Fruit fly (Drosophila melanogaster): Measurements from ENCODE around the gene Dup99B.
A peak's percentile ranks its signal among the peaks of the same experiment; 100 is the strongest.

Dup99B gene

DNA sequence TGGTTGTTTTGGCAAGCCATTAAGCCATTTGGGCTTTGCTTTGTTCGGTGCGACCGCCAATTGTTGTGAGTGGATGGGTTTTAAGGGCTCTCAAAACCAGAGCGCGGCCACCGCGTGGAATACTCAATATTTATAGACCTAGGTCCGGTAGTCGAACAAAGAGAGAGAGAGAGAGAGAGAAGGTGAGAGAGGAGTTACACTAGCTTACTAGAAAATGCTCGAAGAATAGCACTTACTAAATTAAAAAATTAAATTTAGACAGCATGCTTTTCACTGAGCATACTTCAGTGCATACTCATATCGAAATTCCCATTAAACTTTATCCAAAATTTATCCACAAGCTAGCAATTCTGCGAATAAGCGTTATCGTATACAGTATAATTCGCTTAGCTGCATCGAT lies 44.9 kb upstream of the Dup99B start:
- TF ChIP-seq Ets98B (GFP tag; IDR thresholded peaks at IDR 0.05), result no peak
- TF ChIP-seq CG9948 (tag; optimal IDR thresholded peaks at IDR 0.05), result no peak
- TF ChIP-seq gl (tag; optimal IDR thresholded peaks at IDR 0.05), result no peak
- TF ChIP-seq Pif1A (GFP tag; optimal IDR thresholded peaks at IDR 0.05), result no peak
- peak; percentile 20 for TF ChIP-seq CG15710 (tag; optimal IDR thresholded peaks at IDR 0.05)
- TF ChIP-seq CG34367 (tag; optimal IDR thresholded peaks at IDR 0.05), result peak; percentile 3
- no peak for TF ChIP-seq CG13204 (GFP tag; optimal IDR thresholded peaks at IDR 0.05)
- peak; percentile 24 for TF ChIP-seq CG8159 (tag; optimal IDR thresholded peaks at IDR 0.05)

DNA sequence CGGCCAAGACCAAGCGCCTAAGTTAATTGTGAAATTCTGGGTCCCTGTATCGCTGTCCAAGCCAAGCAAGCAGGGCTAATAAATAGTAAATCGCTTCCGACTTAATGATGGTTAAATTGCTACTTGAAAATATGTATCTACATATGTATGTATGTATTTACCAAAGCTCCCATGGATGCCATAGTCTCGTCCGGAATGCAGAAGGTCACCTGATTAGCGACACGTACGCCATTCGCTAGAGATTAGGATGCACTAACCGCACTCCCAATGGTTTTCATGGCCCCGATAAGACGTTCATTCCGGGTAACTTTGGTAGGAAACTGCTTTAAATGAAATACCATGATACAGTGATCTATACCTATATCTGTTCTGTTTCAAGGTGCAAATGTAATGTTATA lies 43.6 kb upstream of the Dup99B start:
- no peak for TF ChIP-seq Pif1B (GFP tag; optimal IDR thresholded peaks at IDR 0.05)
- no peak for TF ChIP-seq Snoo (tag; optimal IDR thresholded peaks at IDR 0.05)
- no peak for TF ChIP-seq Ets98B (GFP tag; IDR thresholded peaks at IDR 0.05)
- TF ChIP-seq EcR (GFP tag; optimal IDR thresholded peaks at IDR 0.05), result no peak
- TF ChIP-seq Pif1A (GFP tag; optimal IDR thresholded peaks at IDR 0.05), result no peak
- TF ChIP-seq CG13204 (GFP tag; optimal IDR thresholded peaks at IDR 0.05), result no peak
- TF ChIP-seq rn (GFP tag; IDR thresholded peaks at IDR 0.05), result no peak
- no peak for TF ChIP-seq CG32121 (GFP tag; IDR thresholded peaks at IDR 0.05)
- TF ChIP-seq CG9948 (tag; optimal IDR thresholded peaks at IDR 0.05), result no peak
- no peak for TF ChIP-seq CG14655 (GFP tag; optimal IDR thresholded peaks at IDR 0.05)
- no peak for TF ChIP-seq CG12605 (GFP tag; IDR thresholded peaks at IDR 0.05)
- no peak for TF ChIP-seq gl (tag; optimal IDR thresholded peaks at IDR 0.05)

DNA sequence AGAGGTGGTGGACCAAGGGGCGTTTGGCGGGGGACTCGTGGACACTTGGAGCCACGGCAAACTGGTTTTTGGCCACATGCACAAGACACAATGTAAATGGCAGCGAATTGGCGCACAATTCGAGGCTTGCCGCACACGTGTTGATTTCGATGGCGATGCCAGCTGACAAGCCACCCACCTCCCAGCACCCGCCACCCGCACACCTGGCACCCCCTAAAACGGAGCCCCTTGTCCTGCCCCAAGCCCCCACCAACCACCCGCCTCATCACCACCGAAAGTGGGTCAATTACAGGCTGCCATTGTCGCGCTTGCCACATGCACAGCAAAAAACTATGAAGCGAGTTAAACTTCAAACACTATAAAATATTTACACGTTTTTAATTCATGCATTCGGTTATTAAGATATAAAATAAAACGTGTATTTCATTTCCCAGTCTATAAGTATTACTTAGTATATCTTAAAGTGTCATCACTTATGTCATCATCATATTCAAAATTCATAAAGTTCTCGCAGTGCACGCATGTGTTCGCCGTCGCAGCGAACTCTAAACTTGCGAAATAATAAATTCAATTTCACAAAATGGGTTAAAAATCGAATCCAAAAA lies 43.1 kb upstream of the Dup99B start:
- no peak for TF ChIP-seq gl (tag; optimal IDR thresholded peaks at IDR 0.05)
- TF ChIP-seq CG4496 (GFP tag; IDR thresholded peaks at IDR 0.05), result peak; percentile 84
- peak; percentile 83 for TF ChIP-seq CG32121 (GFP tag; IDR thresholded peaks at IDR 0.05)
- TF ChIP-seq CG8301 (tag; optimal IDR thresholded peaks at IDR 0.05), result peak; percentile 61
- peak; percentile 35 for TF ChIP-seq Snoo (tag; optimal IDR thresholded peaks at IDR 0.05)
- no peak for TF ChIP-seq D1 (tag; optimal IDR thresholded peaks at IDR 0.05)
- TF ChIP-seq CG13204 (GFP tag; optimal IDR thresholded peaks at IDR 0.05), result no peak
- TF ChIP-seq CG9948 (tag; optimal IDR thresholded peaks at IDR 0.05), result peak; percentile 50
- TF ChIP-seq CG8159 (tag; optimal IDR thresholded peaks at IDR 0.05), result peak; percentile 57
- TF ChIP-seq EcR (GFP tag; optimal IDR thresholded peaks at IDR 0.05), result no peak
- TF ChIP-seq CG14655 (GFP tag; optimal IDR thresholded peaks at IDR 0.05), result peak; percentile 38
- peak; percentile 18 for TF ChIP-seq CG34367 (tag; optimal IDR thresholded peaks at IDR 0.05)
- peak; percentile 66 for TF ChIP-seq CG12605 (GFP tag; IDR thresholded peaks at IDR 0.05)
- TF ChIP-seq CG10348 (GFP tag; IDR thresholded peaks at IDR 0.05), result 0 out of 2 replicates have a peak, but pooled peaks have one; percentile 41
- TF ChIP-seq CG15710 (tag; optimal IDR thresholded peaks at IDR 0.05), result peak; percentile 24
- peak; percentile 61; the same call in 2 of the 3 replicates for TF ChIP-seq fd96Ca (GFP tag; IDR thresholded peaks at IDR 0.05)
- peak; percentile 80 for TF ChIP-seq Ets98B (GFP tag; IDR thresholded peaks at IDR 0.05)
- peak; percentile 19 for TF ChIP-seq Pif1B (GFP tag; optimal IDR thresholded peaks at IDR 0.05)
- TF ChIP-seq CG17806 (tag; optimal IDR thresholded peaks at IDR 0.05), result peak; percentile 46
- TF ChIP-seq Pif1A (GFP tag; optimal IDR thresholded peaks at IDR 0.05), result peak; percentile 60
- TF ChIP-seq rn (GFP tag; IDR thresholded peaks at IDR 0.05), result peak; percentile 58

DNA sequence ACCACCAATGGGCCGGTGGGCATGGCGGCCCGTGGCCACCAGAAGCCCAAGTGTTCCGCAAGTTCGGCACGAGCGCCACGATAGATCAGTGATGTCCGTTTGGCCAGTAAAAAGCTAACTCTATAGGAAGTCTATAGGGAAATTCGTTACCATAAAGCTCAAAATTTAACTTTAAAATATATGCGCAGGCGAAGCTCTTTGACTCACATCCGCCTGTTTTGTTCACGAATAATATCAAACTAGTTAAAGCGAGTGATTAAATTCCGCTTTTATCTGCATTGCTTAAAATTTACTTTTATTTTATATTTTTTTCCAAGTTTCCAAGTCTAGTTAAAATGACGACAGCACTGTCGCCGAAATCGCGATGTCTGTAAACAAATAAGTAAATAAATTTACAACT lies 42.5 kb upstream of the Dup99B start:
- TF ChIP-seq CG4496 (GFP tag; IDR thresholded peaks at IDR 0.05) (peak; percentile 71), CG15710 (tag; optimal IDR thresholded peaks at IDR 0.05) (peak; percentile 38), CG14655 (GFP tag; optimal IDR thresholded peaks at IDR 0.05) (peak; percentile 63), fd96Ca (GFP tag; IDR thresholded peaks at IDR 0.05) (peak; percentile 72), CG8159 (tag; optimal IDR thresholded peaks at IDR 0.05) (peak; percentile 53), Ets98B (GFP tag; IDR thresholded peaks at IDR 0.05) (peak; percentile 38), D1 (tag; optimal IDR thresholded peaks at IDR 0.05) (peak; percentile 10), Pif1B (GFP tag; optimal IDR thresholded peaks at IDR 0.05) (peak; percentile 47), CG32121 (GFP tag; IDR thresholded peaks at IDR 0.05) (peak; percentile 37), CG34367 (tag; optimal IDR thresholded peaks at IDR 0.05) (no peak), CG17806 (tag; optimal IDR thresholded peaks at IDR 0.05) (peak; percentile 42), gl (tag; optimal IDR thresholded peaks at IDR 0.05) (no peak), EcR (GFP tag; optimal IDR thresholded peaks at IDR 0.05) (no peak), Snoo (tag; optimal IDR thresholded peaks at IDR 0.05) (peak; percentile 5), CG8301 (tag; optimal IDR thresholded peaks at IDR 0.05) (peak; percentile 55), Pif1A (GFP tag; optimal IDR thresholded peaks at IDR 0.05) (no peak), CG10348 (GFP tag; IDR thresholded peaks at IDR 0.05) (no peak), CG13204 (GFP tag; optimal IDR thresholded peaks at IDR 0.05) (no peak), CG9948 (tag; optimal IDR thresholded peaks at IDR 0.05) (peak; percentile 34)

DNA sequence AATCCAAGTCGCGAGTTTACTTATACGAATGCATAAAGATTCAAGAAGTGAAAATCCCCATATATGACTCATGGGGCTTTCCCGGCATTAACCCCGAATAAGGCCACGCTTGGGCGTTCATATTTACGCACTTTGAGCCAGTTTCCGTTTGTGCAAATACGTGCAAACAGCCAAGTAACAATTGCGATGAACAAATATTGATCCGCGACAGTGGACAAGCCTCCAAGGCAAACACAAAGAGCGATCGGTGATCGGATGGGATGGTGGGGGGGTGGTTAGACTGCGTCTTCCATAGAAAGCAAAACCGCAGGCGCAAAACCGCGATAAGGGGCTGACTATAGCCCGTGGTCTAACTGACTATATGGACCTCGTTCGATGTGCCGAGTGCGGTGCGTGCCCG lies 42.0 kb upstream of the Dup99B start:
- peak; percentile 52 for TF ChIP-seq CG34367 (tag; optimal IDR thresholded peaks at IDR 0.05)
- TF ChIP-seq fd96Ca (GFP tag; IDR thresholded peaks at IDR 0.05), result peak; percentile 49
- peak; percentile 62 for TF ChIP-seq Pif1A (GFP tag; optimal IDR thresholded peaks at IDR 0.05)
- no peak for TF ChIP-seq D1 (tag; optimal IDR thresholded peaks at IDR 0.05)
- no peak for TF ChIP-seq CG14655 (GFP tag; optimal IDR thresholded peaks at IDR 0.05)
- no peak for TF ChIP-seq CG17806 (tag; optimal IDR thresholded peaks at IDR 0.05)
- no peak; the same call in 1 of the 2 replicates for TF ChIP-seq CG32121 (GFP tag; IDR thresholded peaks at IDR 0.05)
- peak; percentile 37; the same call in 1 of the 2 replicates for TF ChIP-seq Ets98B (GFP tag; IDR thresholded peaks at IDR 0.05)
- peak; percentile 83 for TF ChIP-seq CG13204 (GFP tag; optimal IDR thresholded peaks at IDR 0.05)
- no peak for TF ChIP-seq CG8159 (tag; optimal IDR thresholded peaks at IDR 0.05)
- no peak for TF ChIP-seq CG10348 (GFP tag; IDR thresholded peaks at IDR 0.05)
- TF ChIP-seq CG4496 (GFP tag; IDR thresholded peaks at IDR 0.05), result peak; percentile 36; the same call in 2 of the 3 replicates
- peak; percentile 40 for TF ChIP-seq CG12605 (GFP tag; IDR thresholded peaks at IDR 0.05)
- peak; percentile 35 for TF ChIP-seq EcR (GFP tag; optimal IDR thresholded peaks at IDR 0.05)
- TF ChIP-seq Snoo (tag; optimal IDR thresholded peaks at IDR 0.05), result no peak
- no peak for TF ChIP-seq CG8301 (tag; optimal IDR thresholded peaks at IDR 0.05)
- TF ChIP-seq CG9948 (tag; optimal IDR thresholded peaks at IDR 0.05), result no peak
- TF ChIP-seq Pif1B (GFP tag; optimal IDR thresholded peaks at IDR 0.05), result no peak
- 0 out of 2 replicates have a peak, but pooled peaks have one; percentile 18 for TF ChIP-seq rn (GFP tag; IDR thresholded peaks at IDR 0.05)
- peak; percentile 74 for TF ChIP-seq gl (tag; optimal IDR thresholded peaks at IDR 0.05)
- TF ChIP-seq CG15710 (tag; optimal IDR thresholded peaks at IDR 0.05), result no peak
